Fruit fly (Drosophila melanogaster): Measurements from ENCODE around the gene CG13280.

Gene CG13280

dm6 chr2L:16826872-16827506 is 6.1 kb upstream of the CG13280 start, which contains the start of gene AspRS-m (continued):
- TF ChIP-seq lola (GFP tag; optimal IDR thresholded peaks at IDR 0.05) (no peak), Ssrp (tag; optimal IDR thresholded peaks at IDR 0.05) (no peak), insv (GFP tag; optimal IDR thresholded peaks at IDR 0.05) (peak in 1 of 2 experiments; percentile 40), CG2116 (GFP tag; optimal IDR thresholded peaks at IDR 0.05) (peak; percentile 45), CG10565 (GFP tag; optimal IDR thresholded peaks at IDR 0.05) (no peak), D (optimal IDR thresholded peaks at IDR 0.05) (no peak), D (GFP tag; optimal IDR thresholded peaks at IDR 0.05) (no peak), sqz (GFP tag; optimal IDR thresholded peaks at IDR 0.05) (no peak), nmo (GFP tag; optimal IDR thresholded peaks at IDR 0.05) (peak; percentile 59), sisA (GFP tag; IDR thresholded peaks at IDR 0.05) (peak; percentile 31; the same call in 1 of the 2 replicates), CG6654 (GFP tag; optimal IDR thresholded peaks at IDR 0.05) (no peak), emc (GFP tag; optimal IDR thresholded peaks at IDR 0.05) (no peak), disco-r (GFP tag; optimal IDR thresholded peaks at IDR 0.05) (no peak), Dek (tag; optimal IDR thresholded peaks at IDR 0.05) (no peak), stc (GFP tag; IDR thresholded peaks at IDR 0.05) (no peak), Sry-δ (GFP tag; optimal IDR thresholded peaks at IDR 0.05) (peak; percentile 82), gcm2 (GFP tag; optimal IDR thresholded peaks at IDR 0.05) (no peak), Xrp1 (GFP tag; IDR thresholded peaks at IDR 0.05) (no peak), CG9609 (GFP tag; optimal IDR thresholded peaks at IDR 0.05) (no peak), Bdp1 (GFP tag; optimal IDR thresholded peaks at IDR 0.05) (no peak), zen (tag; optimal IDR thresholded peaks at IDR 0.05) (peak; percentile 18), pros (GFP tag; optimal IDR thresholded peaks at IDR 0.05) (no peak), yki (optimal IDR thresholded peaks at IDR 0.05) (no peak), CG3726 (GFP tag; IDR thresholded peaks at IDR 0.05) (no peak), CG11696 (GFP tag; IDR thresholded peaks at IDR 0.05) (no peak), zfh1 (GFP tag; IDR thresholded peaks at IDR 0.05) (no peak), knrl (GFP tag; IDR thresholded peaks at IDR 0.05; ENCODE audit: partially characterized antibody) (peak; percentile 93), amos (GFP tag; IDR thresholded peaks at IDR 0.05; ENCODE audit: partially characterized antibody) (peak; percentile 92), ab (GFP tag; optimal IDR thresholded peaks at IDR 0.05) (no peak), jing (GFP tag; optimal IDR thresholded peaks at IDR 0.05) (no peak), HLH54F (GFP tag; optimal IDR thresholded peaks at IDR 0.05) (no peak), TFAM (GFP tag; optimal IDR thresholded peaks at IDR 0.05) (no peak), odd (GFP tag; optimal IDR thresholded peaks at IDR 0.05) (no peak), fd96Cb (tag; optimal IDR thresholded peaks at IDR 0.05) (peak; percentile 5), CG12236 (GFP tag; optimal IDR thresholded peaks at IDR 0.05) (no peak), CG7963 (GFP tag; IDR thresholded peaks at IDR 0.05; ENCODE audit: partially characterized antibody) (peak; percentile 87), exex (tag; optimal IDR thresholded peaks at IDR 0.05) (no peak), CG12299 (tag; optimal IDR thresholded peaks at IDR 0.05) (no peak), CG1602 (GFP tag; optimal IDR thresholded peaks at IDR 0.05) (no peak), gsb-n (tag; optimal IDR thresholded peaks at IDR 0.05) (no peak), CG17829 (tag; optimal IDR thresholded peaks at IDR 0.05) (peak; percentile 40), CG18262 (tag; optimal IDR thresholded peaks at IDR 0.05) (no peak), CG8089 (GFP tag; optimal IDR thresholded peaks at IDR 0.05) (no peak), ase (GFP tag; IDR thresholded peaks at IDR 0.05) (no peak), Gsc (GFP tag; IDR thresholded peaks at IDR 0.05) (no peak), Atf-2 (GFP tag; optimal IDR thresholded peaks at IDR 0.05) (no peak), CG4854 (GFP tag; optimal IDR thresholded peaks at IDR 0.05) (no peak), CG10462 (GFP tag; optimal IDR thresholded peaks at IDR 0.05) (no peak), CG12155 (GFP tag; optimal IDR thresholded peaks at IDR 0.05) (no peak), ash1 (GFP tag; optimal IDR thresholded peaks at IDR 0.05) (no peak), ara (GFP tag; IDR thresholded peaks at IDR 0.05) (no peak), Taf1 (GFP tag; IDR thresholded peaks at IDR 0.05) (no peak)

Data from whole organism, embryonic.